Fruit fly (Drosophila melanogaster) S2 (cell line): Measurements from ENCODE around the gene mRpL49.

Experiments used
- CG8478 ChIP-seq: fragments of >200 bp; optimal IDR thresholded peaks from 2 replicates; lab custom pipeline; 2018
- CTCF ChIP-seq, 2 experiments: fragments of >200 bp; optimal IDR thresholded peaks; 2 replicates each; lab custom pipeline; 2018

dm6 chrX:12896393-12896792 lies 10.5 kb upstream of the mRpL49 start:
- TF ChIP-seq CTCF (optimal IDR thresholded peaks at IDR 0.05; lab: Kevin White, UChicago) (peak; percentile 45 to 58), CG8478 (lab: Kevin White, UChicago) (no peak)
